Worm (Caenorhabditis elegans) whole organism, L1 larva: ENCODE measurements around the gene R02D5.6.

Source experiments
- C04F5.9 ChIP-seq: sonication (generic microtip); optimal IDR thresholded peaks from 2 replicates; lab custom pipeline; 2016; ENCODE audit warnings: missing genetic modification characterization, missing compliant biosample characterization
- F16B12.6 ChIP-seq: fragments of 150-350 bp; optimal IDR thresholded peaks from 2 replicates; lab custom pipeline; 2014; ENCODE audit warnings: missing biosample characterization, missing genetic modification characterization
- aha-1 ChIP-seq: fragments of 150-350 bp; optimal IDR thresholded peaks from 2 replicates; lab custom pipeline; 2014; ENCODE audit warnings: missing biosample characterization, missing genetic modification characterization
- aly-2 ChIP-seq: fragments of 150-350 bp; optimal IDR thresholded peaks from 2 replicates; lab custom pipeline; 2014; ENCODE audit warnings: missing biosample characterization, missing genetic modification characterization
- blmp-1 ChIP-seq: fragments of 150-350 bp; optimal IDR thresholded peaks from 2 replicates; lab custom pipeline; 2014; ENCODE audit warnings: missing biosample characterization, missing genetic modification characterization
- ceh-8 ChIP-seq: fragments of 200-800 bp; sonication (Bioruptor generic); optimal IDR thresholded peaks from 2 replicates; lab custom pipeline; 2018; ENCODE audit warnings: mild to moderate bottlenecking, missing genetic modification characterization, moderate library complexity, missing compliant biosample characterization
- ceh-88 ChIP-seq: fragments of 200-800 bp; sonication (Bioruptor generic); IDR thresholded peaks from 2 replicates; pipeline ENCODE4 v1.3.6; 2022; ENCODE audit warnings: missing genetic modification characterization, missing compliant biosample characterization
- dpl-1 ChIP-seq, 3 experiments: fragments of 150-350 bp in 2 of 3; sonication (generic microtip) in 1 of 3; optimal IDR thresholded peaks; 2 replicates each; lab custom pipeline; 2014 to 2017; ENCODE audit warnings: missing biosample characterization in 3 of 3, missing genetic modification characterization in 3 of 3, missing genetic modification reagents in 3 of 3
- dsc-1 ChIP-seq: sonication (generic microtip); optimal IDR thresholded peaks from 2 replicates; lab custom pipeline; 2016; ENCODE audit warnings: mild to moderate bottlenecking, missing genetic modification characterization, missing compliant biosample characterization
- efl-1 ChIP-seq, 4 experiments: fragments of 150-350 bp; optimal IDR thresholded peaks in 3 of 4; peaks in 1 of 4; 1 replicate in 1 of 4; 2 replicates in 3 of 4; lab custom pipeline; 2014; ENCODE audit warnings: missing biosample characterization in 2 of 4, missing genetic modification characterization in 2 of 4, missing genetic modification reagents in 2 of 4
- efl-3 ChIP-seq: fragments of 200-800 bp; sonication (Bioruptor generic); optimal IDR thresholded peaks from 2 replicates; lab custom pipeline; 2018; ENCODE audit warnings: mild to moderate bottlenecking, missing genetic modification characterization, missing compliant biosample characterization
- egl-13 ChIP-seq: sonication (generic microtip); optimal IDR thresholded peaks from 2 replicates; lab custom pipeline; 2016; ENCODE audit warnings: missing genotype, missing genetic modification reagents, missing genetic modification characterization, missing compliant biosample characterization
- elt-2 ChIP-seq: sonication (generic microtip); optimal IDR thresholded peaks from 2 replicates; lab custom pipeline; 2016; ENCODE audit warnings: missing genetic modification characterization, mild to moderate bottlenecking, inconsistent platforms, missing compliant biosample characterization, missing genetic modification reagents
- ets-5 ChIP-seq: fragments of 200-800 bp; sonication (Bioruptor generic); IDR thresholded peaks from 2 replicates; pipeline ENCODE4 v1.3.6; 2022; ENCODE audit warnings: missing genetic modification characterization, missing compliant biosample characterization
- fkh-4 ChIP-seq: sonication (generic microtip); optimal IDR thresholded peaks from 2 replicates; lab custom pipeline; 2016; ENCODE audit warnings: missing compliant biosample characterization, missing genetic modification characterization, borderline replicate concordance
- fkh-8 ChIP-seq: sonication (generic microtip); optimal IDR thresholded peaks from 2 replicates; lab custom pipeline; 2016; ENCODE audit warnings: mild to moderate bottlenecking, missing genetic modification characterization, missing compliant biosample characterization
- hlh-17 ChIP-seq: fragments of 200-800 bp; sonication (Bioruptor generic); optimal IDR thresholded peaks from 2 replicates; lab custom pipeline; 2018; ENCODE audit warnings: missing genetic modification characterization, mild to moderate bottlenecking, missing compliant biosample characterization, moderate library complexity, borderline replicate concordance
- hpl-2 ChIP-seq: fragments of 150-350 bp; optimal IDR thresholded peaks from 2 replicates; lab custom pipeline; 2014; ENCODE audit warnings: missing biosample characterization, missing genetic modification reagents, missing genetic modification characterization
- jun-1 ChIP-seq: fragments of 150-350 bp; optimal IDR thresholded peaks from 2 replicates; lab custom pipeline; 2014; ENCODE audit warnings: missing biosample characterization, missing genetic modification reagents, missing genetic modification characterization
- lin-14 ChIP-seq: fragments of 200-800 bp; sonication (Bioruptor generic); optimal IDR thresholded peaks from 2 replicates; lab custom pipeline; 2018; ENCODE audit warnings: mild to moderate bottlenecking, missing genetic modification characterization, moderate library complexity, missing compliant biosample characterization
- lin-15B ChIP-seq: fragments of 150-350 bp; sonication (generic microtip); optimal IDR thresholded peaks from 3 replicates; lab custom pipeline; 2014; ENCODE audit warnings: missing biosample characterization, missing genetic modification characterization
- lin-35 ChIP-seq, 2 experiments: fragments of 150-350 bp; optimal IDR thresholded peaks; 2 replicates each; lab custom pipeline; 2014; ENCODE audit warnings: missing biosample characterization in 2 of 2, missing genetic modification characterization in 2 of 2, missing genetic modification reagents in 2 of 2
- lsy-2 ChIP-seq, 2 experiments: fragments of 150-350 bp; optimal IDR thresholded peaks; 2 replicates each; lab custom pipeline; 2014; ENCODE audit warnings: missing biosample characterization in 2 of 2, missing genetic modification characterization in 2 of 2
- mdl-1 ChIP-seq, 2 experiments: fragments of 150-350 bp; optimal IDR thresholded peaks; 2 replicates each; lab custom pipeline; 2014 to 2017; ENCODE audit warnings: missing biosample characterization in 2 of 2, missing genetic modification characterization in 2 of 2, inconsistent platforms in 1 of 2
- nhr-11 ChIP-seq: fragments of 150-350 bp; optimal IDR thresholded peaks from 2 replicates; lab custom pipeline; 2014; ENCODE audit warnings: missing biosample characterization, missing genetic modification characterization
- nhr-19 ChIP-seq: fragments of 200-800 bp; sonication (Bioruptor generic); conservative IDR thresholded peaks from 2 replicates; pipeline ENCODE4 v1.3.6; 2022; ENCODE audit warnings: missing genetic modification characterization, missing compliant biosample characterization
- nhr-20 ChIP-seq: sonication (generic microtip); optimal IDR thresholded peaks from 2 replicates; lab custom pipeline; 2016; ENCODE audit warnings: mild to moderate bottlenecking, missing genetic modification characterization, missing compliant biosample characterization
- nhr-47 ChIP-seq: sonication (generic microtip); optimal IDR thresholded peaks from 2 replicates; lab custom pipeline; 2016; ENCODE audit warnings: mild to moderate bottlenecking, missing genetic modification characterization, moderate library complexity, missing compliant biosample characterization
- nhr-71 ChIP-seq: sonication (generic microtip); optimal IDR thresholded peaks from 2 replicates; lab custom pipeline; 2016; ENCODE audit warnings: mild to moderate bottlenecking, missing genetic modification characterization, moderate library complexity, missing compliant biosample characterization
- nhr-77 ChIP-seq: fragments of 150-350 bp; optimal IDR thresholded peaks from 2 replicates; lab custom pipeline; 2014; ENCODE audit warnings: missing biosample characterization, missing genetic modification characterization
- nhr-85 ChIP-seq: sonication (generic microtip); peaks from one replicate; lab custom pipeline; 2016; ENCODE audit warnings: missing genetic modification characterization, inconsistent platforms, missing compliant biosample characterization
- nhr-90 ChIP-seq: sonication (generic microtip); optimal IDR thresholded peaks from 2 replicates; lab custom pipeline; 2016; ENCODE audit warnings: mild to moderate bottlenecking, missing genetic modification characterization, missing compliant biosample characterization; ENCODE audit not compliant: poor library complexity
- rnt-1 ChIP-seq: sonication (generic microtip); optimal IDR thresholded peaks from 2 replicates; lab custom pipeline; 2016; ENCODE audit warnings: mild to moderate bottlenecking, missing genetic modification characterization, moderate library complexity, missing compliant biosample characterization
- skn-1 ChIP-seq: fragments of 150-350 bp; optimal IDR thresholded peaks from 2 replicates; lab custom pipeline; 2014; ENCODE audit warnings: missing biosample characterization, missing genetic modification characterization
- snpc-4 ChIP-seq: fragments of 150-350 bp; optimal IDR thresholded peaks from 2 replicates; lab custom pipeline; 2014; ENCODE audit warnings: missing biosample characterization, missing genetic modification characterization
- snu-23 ChIP-seq: sonication (generic microtip); optimal IDR thresholded peaks from 2 replicates; lab custom pipeline; 2016; ENCODE audit warnings: missing genetic modification characterization, missing compliant biosample characterization
- sox-4 ChIP-seq: sonication (generic microtip); optimal IDR thresholded peaks from 2 replicates; lab custom pipeline; 2016; ENCODE audit warnings: missing genetic modification characterization, missing compliant biosample characterization
- swsn-7 ChIP-seq: sonication (generic microtip); optimal IDR thresholded peaks from 2 replicates; lab custom pipeline; 2016; ENCODE audit warnings: missing genetic modification characterization, missing compliant biosample characterization
- tbx-2 ChIP-seq: sonication (generic microtip); optimal IDR thresholded peaks from 2 replicates; lab custom pipeline; 2016; ENCODE audit warnings: missing genetic modification characterization, missing compliant biosample characterization
- unc-130 ChIP-seq: fragments of 150-350 bp; optimal IDR thresholded peaks from 2 replicates; lab custom pipeline; 2017; ENCODE audit warnings: missing biosample characterization, missing genetic modification characterization, inconsistent platforms
- vab-15 ChIP-seq: sonication (generic microtip); optimal IDR thresholded peaks from 2 replicates; lab custom pipeline; 2017; ENCODE audit warnings: missing genotype, mild to moderate bottlenecking, missing genetic modification characterization, missing compliant biosample characterization
- zag-1 ChIP-seq: fragments of 150-350 bp; optimal IDR thresholded peaks from 2 replicates; lab custom pipeline; 2014; ENCODE audit warnings: missing biosample characterization, missing genetic modification characterization
- zip-4 ChIP-seq: fragments of 200-800 bp; sonication (Bioruptor generic); optimal IDR thresholded peaks from 2 replicates; lab custom pipeline; 2018; ENCODE audit warnings: mild to moderate bottlenecking, missing genetic modification characterization, moderate library complexity, missing compliant biosample characterization

Gene R02D5.6

DNA sequence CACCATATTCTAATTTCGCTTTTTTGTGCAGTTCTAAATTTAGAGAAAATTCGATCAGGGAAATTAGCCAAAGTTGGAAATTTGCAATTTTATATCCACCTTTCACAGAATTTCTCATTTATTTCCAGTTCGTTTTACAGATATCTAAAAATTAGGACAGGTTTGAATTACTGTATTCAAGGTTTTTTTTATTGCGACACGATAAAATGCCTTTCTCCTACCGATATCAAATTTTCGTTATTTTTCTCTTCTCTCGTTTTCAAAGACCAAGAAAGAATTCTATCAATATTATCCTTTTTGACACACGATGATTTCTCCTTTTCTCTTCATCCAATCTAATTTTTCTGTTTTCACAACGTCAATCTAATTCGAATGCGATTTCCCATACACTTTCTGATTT is 28.7 kb upstream of the R02D5.6 start, which contains the start of gene C53A5.13:
C53A5.13 (plus strand) TSS at position 301 of the 400 bp plus-strand sequence.
- TF ChIP-seq nhr-85 (tag; lab: Kevin White, UChicago), result peak; percentile 58
- TF ChIP-seq C04F5.9, result no peak
- TF ChIP-seq blmp-1 (tag; lab: Kevin White, UChicago), result peak; percentile 60

DNA sequence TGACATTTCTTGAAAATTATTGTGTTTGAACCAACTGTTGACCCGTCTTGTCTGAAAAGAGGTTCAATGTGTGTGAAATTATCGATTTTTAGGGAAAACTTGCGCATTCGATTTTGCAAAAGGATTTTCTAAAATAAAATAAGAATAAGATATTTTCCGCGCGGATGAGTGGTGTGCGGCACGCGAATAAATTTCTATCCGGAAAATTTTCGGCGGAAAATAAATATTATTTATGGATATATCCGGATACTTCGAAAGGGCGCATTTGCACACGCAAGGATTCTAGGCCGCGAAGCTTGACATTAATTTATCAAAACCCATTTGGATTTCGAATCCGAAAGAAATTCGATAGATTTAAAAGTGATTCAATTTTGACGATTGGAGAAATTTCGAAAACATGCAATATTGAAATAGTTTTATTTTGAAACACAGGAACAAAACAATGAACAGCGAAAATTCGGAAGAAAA is 27.9 kb upstream of the R02D5.6 start, which contains the start of gene rike-1:
rike-1 (minus strand) TSS at position 51 of the 468 bp plus-strand sequence.
- peak; percentile 14 for TF ChIP-seq lin-15B (tag; lab: Kevin White, UChicago)
- TF ChIP-seq sox-4 (tag; lab: Kevin White, UChicago), result no peak
- TF ChIP-seq snpc-4 (tag; lab: Kevin White, UChicago), result no peak
- TF ChIP-seq rnt-1 (tag; lab: Kevin White, UChicago), result no peak
- no peak for TF ChIP-seq egl-13 (tag; lab: Kevin White, UChicago)
- peak; percentile 15 for TF ChIP-seq fkh-8 (tag; lab: Kevin White, UChicago)
- peak; percentile 2 for TF ChIP-seq snu-23
- no peak for TF ChIP-seq unc-130 (tag; lab: Kevin White, UChicago)
- TF ChIP-seq aly-2 (tag; lab: Kevin White, UChicago), result no peak
- no peak for TF ChIP-seq nhr-90
- TF ChIP-seq efl-1 (optimal IDR thresholded peaks at IDR 0.05; lab: Kevin White, UChicago), result peak; percentile 27 to 34
- no peak for TF ChIP-seq efl-1 (GFP tag; optimal IDR thresholded peaks at IDR 0.05 in 1 of 2; lab: Kevin White, UChicago)
- TF ChIP-seq nhr-47 (tag; lab: Kevin White, UChicago), result peak; percentile 21
- TF ChIP-seq lin-35 (GFP tag; optimal IDR thresholded peaks at IDR 0.05; lab: Kevin White, UChicago), result peak in 1 of 2 experiments; percentile 2
- no peak for TF ChIP-seq nhr-19 (GFP tag; lab: Robert Waterston, UW)
- TF ChIP-seq blmp-1 (tag; lab: Kevin White, UChicago), result peak; percentile 52
- TF ChIP-seq lsy-2 (tag; optimal IDR thresholded peaks at IDR 0.05; lab: Kevin White, UChicago), result peak in 1 of 2 experiments; percentile 56
- peak; percentile 59 for TF ChIP-seq lin-14 (GFP tag; lab: Kevin White, UChicago)
- no peak for TF ChIP-seq nhr-77 (tag; lab: Kevin White, UChicago)
- TF ChIP-seq nhr-71, result peak; percentile 42
- no peak for TF ChIP-seq zag-1 (tag; lab: Kevin White, UChicago)
- peak in 1 of 3 experiments; percentile 49 for TF ChIP-seq dpl-1 (GFP tag; optimal IDR thresholded peaks at IDR 0.05; lab: Kevin White, UChicago)
- TF ChIP-seq, all 84 proteins: peak for 11

DNA sequence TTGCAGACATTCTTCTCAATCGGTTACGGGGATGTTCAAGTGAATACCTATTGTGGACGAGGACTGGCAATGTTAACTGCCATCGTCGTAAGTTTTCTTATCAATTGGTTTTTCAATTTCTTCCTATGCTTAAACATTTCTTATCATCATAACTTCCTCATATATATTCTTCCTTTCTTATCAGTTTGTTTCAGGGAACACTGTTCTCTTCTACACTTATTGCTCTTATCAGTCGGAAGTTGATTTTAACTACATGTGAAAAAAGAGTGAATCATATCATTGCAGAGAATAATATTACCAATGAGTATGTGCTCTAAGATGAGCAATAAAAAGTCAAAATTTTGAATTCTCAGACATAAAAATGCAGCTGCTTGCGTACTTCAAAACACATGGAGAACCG is 24.2 kb upstream of the R02D5.6 start:
- TF ChIP-seq swsn-7 (tag; lab: Kevin White, UChicago), result no peak
- TF ChIP-seq ceh-8 (GFP tag; lab: Kevin White, UChicago), result no peak
- TF ChIP-seq nhr-85 (tag; lab: Kevin White, UChicago), result no peak
- TF ChIP-seq ets-5 (GFP tag; lab: Robert Waterston, UW), result no peak
- no peak for TF ChIP-seq skn-1 (tag; lab: Kevin White, UChicago)
- TF ChIP-seq nhr-20 (tag; lab: Kevin White, UChicago), result no peak
- peak; percentile 21 for TF ChIP-seq jun-1
- no peak for TF ChIP-seq efl-3 (GFP tag; lab: Kevin White, UChicago)
- no peak for TF ChIP-seq efl-1 (optimal IDR thresholded peaks at IDR 0.05; lab: Kevin White, UChicago)
- peak in 1 of 2 experiments; percentile 85 for TF ChIP-seq efl-1 (GFP tag; optimal IDR thresholded peaks at IDR 0.05 in 1 of 2; lab: Kevin White, UChicago)
- no peak for TF ChIP-seq tbx-2
- no peak for TF ChIP-seq zip-4 (GFP tag; lab: Kevin White, UChicago)
- no peak for TF ChIP-seq aly-2 (tag; lab: Kevin White, UChicago)
- no peak for TF ChIP-seq hlh-17 (GFP tag; lab: Kevin White, UChicago)
- TF ChIP-seq vab-15, result no peak
- peak in 1 of 2 experiments; percentile 3 for TF ChIP-seq lsy-2 (tag; optimal IDR thresholded peaks at IDR 0.05; lab: Kevin White, UChicago)
- TF ChIP-seq nhr-11, result no peak
- no peak for TF ChIP-seq mdl-1 (tag; optimal IDR thresholded peaks at IDR 0.05; lab: Kevin White, UChicago)
- peak; percentile 64 for TF ChIP-seq elt-2 (tag; lab: Kevin White, UChicago)
- TF ChIP-seq unc-130 (tag; lab: Kevin White, UChicago), result no peak
- TF ChIP-seq fkh-4 (tag; lab: Kevin White, UChicago), result no peak
- TF ChIP-seq dsc-1 (tag; lab: Kevin White, UChicago), result no peak
- no peak for TF ChIP-seq snu-23
- TF ChIP-seq F16B12.6 (tag; lab: Kevin White, UChicago), result no peak
- TF ChIP-seq zag-1 (tag; lab: Kevin White, UChicago), result no peak
- no peak for TF ChIP-seq hpl-2 (GFP tag; lab: Kevin White, UChicago)
- TF ChIP-seq ceh-88 (GFP tag; lab: Robert Waterston, UW), result no peak
- no peak for TF ChIP-seq aha-1 (tag; lab: Kevin White, UChicago)
